Fruit fly (Drosophila melanogaster) whole organism, prepupa: ENCODE measurements around the gene CG6652.

ENCODE experiments used
- CG10631 ChIP-seq: fragments of 200-800 bp; sonication (Bioruptor generic); optimal IDR thresholded peaks from 2 replicates; lab custom pipeline; 2016; ENCODE audit warnings: missing biosample characterization, missing genetic modification characterization
- CG11294 ChIP-seq: fragments of 200-800 bp; sonication (Bioruptor generic); IDR thresholded peaks from 2 replicates; pipeline ENCODE4 v1.3.6; 2022; ENCODE audit warnings: missing biosample characterization, missing genetic modification characterization
- CG11762 ChIP-seq: fragments of 200-800 bp; sonication (Bioruptor generic); optimal IDR thresholded peaks from 3 replicates; lab custom pipeline; 2016; ENCODE audit warnings: missing biosample characterization, missing genetic modification characterization; ENCODE audit not compliant: insufficient read depth
- CG11902 ChIP-seq: fragments of 200-800 bp; sonication (Bioruptor generic); optimal IDR thresholded peaks from 3 replicates; lab custom pipeline; 2016; ENCODE audit warnings: missing biosample characterization, missing genetic modification characterization
- CG15336 ChIP-seq: fragments of 200-800 bp; sonication (Bioruptor generic); IDR thresholded peaks from 2 replicates; pipeline ENCODE4 v1.3.6; 2022; ENCODE audit warnings: missing biosample characterization, missing genetic modification characterization
- CG1621 ChIP-seq: fragments of 200-800 bp; sonication (Bioruptor generic); optimal IDR thresholded peaks from 3 replicates; lab custom pipeline; 2018; ENCODE audit warnings: missing biosample characterization, mild to moderate bottlenecking, missing genetic modification characterization
- CG16779 ChIP-seq: fragments of 200-800 bp; sonication (Bioruptor generic); optimal IDR thresholded peaks from 3 replicates; lab custom pipeline; 2017; ENCODE audit warnings: missing biosample characterization, mild to moderate bottlenecking, missing genetic modification characterization
- CG31627 ChIP-seq: fragments of 200-800 bp; sonication (Bioruptor generic); optimal IDR thresholded peaks from 3 replicates; lab custom pipeline; 2016; ENCODE audit warnings: missing biosample characterization, missing genetic modification characterization
- CG34406 ChIP-seq: fragments of 200-800 bp; sonication (Bioruptor generic); optimal IDR thresholded peaks from 3 replicates; lab custom pipeline; 2016; ENCODE audit warnings: missing biosample characterization, missing genetic modification characterization
- CG3919 ChIP-seq: fragments of 200-800 bp; sonication (Bioruptor generic); optimal IDR thresholded peaks from 3 replicates; lab custom pipeline; 2016; ENCODE audit warnings: missing biosample characterization, missing genetic modification characterization
- CG4318 ChIP-seq: fragments of 200-800 bp; sonication (Bioruptor generic); optimal IDR thresholded peaks from 3 replicates; lab custom pipeline; 2017; ENCODE audit warnings: missing biosample characterization, mild to moderate bottlenecking, missing genetic modification characterization
- CG6276 ChIP-seq: fragments of 200-800 bp; sonication (Bioruptor generic); optimal IDR thresholded peaks from 2 replicates; lab custom pipeline; 2017; ENCODE audit warnings: missing biosample characterization, mild to moderate bottlenecking, missing genetic modification characterization
- CG6854 ChIP-seq: fragments of 200-800 bp; sonication (Bioruptor generic); optimal IDR thresholded peaks from 2 replicates; lab custom pipeline; 2017; ENCODE audit warnings: missing biosample characterization, mild to moderate bottlenecking, missing genetic modification characterization
- CG8119 ChIP-seq: fragments of 200-800 bp; sonication (Bioruptor generic); IDR thresholded peaks from 3 replicates; pipeline ENCODE4 v1.3.6; 2022; ENCODE audit warnings: missing biosample characterization, missing genetic modification characterization
- CG8632 ChIP-seq: fragments of 200-800 bp; sonication (Bioruptor generic); optimal IDR thresholded peaks from 3 replicates; lab custom pipeline; 2016; ENCODE audit warnings: missing biosample characterization, missing genetic modification characterization
- CG9139 ChIP-seq: fragments of 200-800 bp; sonication (Bioruptor generic); optimal IDR thresholded peaks from 3 replicates; lab custom pipeline; 2017; ENCODE audit warnings: missing biosample characterization, mild to moderate bottlenecking, missing genetic modification characterization
- Eip93F ChIP-seq: fragments of 200-800 bp; sonication (Bioruptor generic); optimal IDR thresholded peaks from 2 replicates; lab custom pipeline; 2016; ENCODE audit warnings: missing biosample characterization, mild to moderate bottlenecking, missing genetic modification characterization
- Ets21C ChIP-seq: fragments of 200-800 bp; sonication (Bioruptor generic); optimal IDR thresholded peaks from 3 replicates; lab custom pipeline; 2016; ENCODE audit warnings: missing biosample characterization, missing genetic modification characterization
- Ets96B ChIP-seq: fragments of 200-800 bp; optimal IDR thresholded peaks from 2 replicates; lab custom pipeline; 2019; ENCODE audit warnings: missing biosample characterization, mild to moderate bottlenecking, missing genetic modification characterization, moderate library complexity
- Lpt ChIP-seq: fragments of 200-800 bp; sonication (Bioruptor generic); optimal IDR thresholded peaks from 3 replicates; lab custom pipeline; 2016; ENCODE audit warnings: missing biosample characterization, missing genetic modification characterization
- OdsH ChIP-seq: fragments of 200-800 bp; sonication (Bioruptor generic); optimal IDR thresholded peaks from 3 replicates; lab custom pipeline; 2016; ENCODE audit warnings: missing biosample characterization, missing genetic modification characterization
- Smox ChIP-seq: fragments of 200-800 bp; sonication (Bioruptor generic); optimal IDR thresholded peaks from 3 replicates; lab custom pipeline; 2016; ENCODE audit warnings: missing biosample characterization, missing genetic modification characterization
- Sox102F ChIP-seq: fragments of 200-800 bp; sonication (Bioruptor generic); optimal IDR thresholded peaks from 2 replicates; lab custom pipeline; 2016; ENCODE audit warnings: missing biosample characterization, mild to moderate bottlenecking, missing genetic modification characterization
- achi ChIP-seq: fragments of 200-800 bp; sonication (Bioruptor generic); optimal IDR thresholded peaks from 3 replicates; lab custom pipeline; 2016; ENCODE audit warnings: missing biosample characterization, missing genetic modification characterization
- acj6 ChIP-seq: fragments of 200-800 bp; sonication (Bioruptor generic); optimal IDR thresholded peaks from 3 replicates; lab custom pipeline; 2016; ENCODE audit warnings: missing biosample characterization, missing genetic modification characterization
- dac ChIP-seq: fragments of 200-800 bp; sonication (Bioruptor generic); optimal IDR thresholded peaks from 2 replicates; lab custom pipeline; 2017; ENCODE audit warnings: missing biosample characterization, mild to moderate bottlenecking, missing genetic modification characterization
- dsx ChIP-seq: fragments of 200-800 bp; optimal IDR thresholded peaks from 3 replicates; lab custom pipeline; 2019; ENCODE audit warnings: missing biosample characterization, mild to moderate bottlenecking, missing genetic modification characterization, moderate library complexity; ENCODE audit not compliant: poor library complexity, severe bottlenecking
- eg ChIP-seq: fragments of 200-800 bp; sonication (Bioruptor generic); IDR thresholded peaks from 3 replicates; pipeline ENCODE4 v1.3.6; 2022; ENCODE audit warnings: missing biosample characterization, missing genetic modification characterization
- fd59A ChIP-seq: fragments of 200-800 bp; sonication (Bioruptor generic); optimal IDR thresholded peaks from 2 replicates; lab custom pipeline; 2017; ENCODE audit warnings: missing biosample characterization, mild to moderate bottlenecking, missing genetic modification characterization, missing genetic modification reagents
- fkh ChIP-seq: fragments of 200-800 bp; sonication (Bioruptor generic); optimal IDR thresholded peaks from 3 replicates; lab custom pipeline; 2017; ENCODE audit warnings: missing biosample characterization, mild to moderate bottlenecking, missing genetic modification characterization, moderate library complexity
- lz ChIP-seq: fragments of 200-800 bp; sonication (Bioruptor generic); optimal IDR thresholded peaks from 3 replicates; lab custom pipeline; 2016; ENCODE audit warnings: missing biosample characterization, missing genetic modification characterization
- net ChIP-seq: fragments of 200-800 bp; sonication (Bioruptor generic); optimal IDR thresholded peaks from 3 replicates; lab custom pipeline; 2016; ENCODE audit warnings: missing biosample characterization, missing genetic modification characterization
- spab ChIP-seq: fragments of 200-800 bp; sonication (Bioruptor generic); optimal IDR thresholded peaks from 2 replicates; lab custom pipeline; 2017; ENCODE audit warnings: missing biosample characterization, mild to moderate bottlenecking, missing genetic modification characterization, missing genetic modification reagents
- svp ChIP-seq: fragments of 200-800 bp; sonication (Bioruptor generic); peaks from one replicate; lab custom pipeline; 2016; ENCODE audit warnings: missing biosample characterization, missing genetic modification characterization
- vri ChIP-seq: fragments of 200-800 bp; sonication (Bioruptor generic); optimal IDR thresholded peaks from 3 replicates; lab custom pipeline; 2016; ENCODE audit warnings: missing biosample characterization, mild to moderate bottlenecking, missing genetic modification characterization

Gene CG6652

dm6 chr3L:17004218-17004759, 18.4 kb downstream of the CG6652 start (continued):
- TF ChIP-seq CG11294 (GFP tag; lab: Robert Waterston, UW) (peak; percentile 73; the same call in 1 of the 2 replicates), CG11902 (GFP tag; lab: Kevin White, UChicago) (peak; percentile 85), dac (GFP tag; lab: Kevin White, UChicago) (peak; percentile 79), dsx (peak; percentile 92), lz (GFP tag; lab: Kevin White, UChicago) (peak; percentile 89), acj6 (GFP tag; lab: Kevin White, UChicago) (peak; percentile 93), Smox (GFP tag; lab: Kevin White, UChicago) (peak; percentile 85), CG6276 (GFP tag; lab: Kevin White, UChicago) (peak; percentile 81), CG4318 (peak; percentile 83), eg (GFP tag; lab: Robert Waterston, UW) (peak; percentile 82), CG3919 (GFP tag; lab: Kevin White, UChicago) (peak; percentile 92), CG8119 (GFP tag; lab: Robert Waterston, UW) (peak; percentile 92), CG10631 (GFP tag; lab: Kevin White, UChicago) (peak; percentile 91), Lpt (GFP tag; lab: Kevin White, UChicago) (peak; percentile 82), CG16779 (tag; lab: Kevin White, UChicago) (peak; percentile 83), Sox102F (GFP tag; lab: Kevin White, UChicago) (peak; percentile 79), CG34406 (GFP tag; lab: Kevin White, UChicago) (peak; percentile 88), Ets21C (peak; percentile 80), fd59A (GFP tag; lab: Kevin White, UChicago) (peak; percentile 92), achi (GFP tag; lab: Kevin White, UChicago) (peak; percentile 89), CG9139 (GFP tag; lab: Kevin White, UChicago) (peak; percentile 86), CG11762 (peak; percentile 87), CG6854 (GFP tag; lab: Kevin White, UChicago) (no peak), Eip93F (GFP tag; lab: Kevin White, UChicago) (no peak)

dm6 chr3L:17003251-17004171, 19.1 kb downstream of the CG6652 start:
- TF ChIP-seq CG6276 (GFP tag; lab: Kevin White, UChicago) (no peak), vri (GFP tag; lab: Kevin White, UChicago) (peak; percentile 47), CG1621 (no peak), net (GFP tag; lab: Kevin White, UChicago) (no peak), Lpt (GFP tag; lab: Kevin White, UChicago) (no peak), Sox102F (GFP tag; lab: Kevin White, UChicago) (no peak), CG8632 (GFP tag; lab: Kevin White, UChicago) (no peak), CG11762 (no peak), Ets96B (tag; lab: Kevin White, UChicago) (no peak), spab (no peak), CG15336 (GFP tag; lab: Robert Waterston, UW) (no peak), CG6854 (GFP tag; lab: Kevin White, UChicago) (no peak), OdsH (GFP tag; lab: Kevin White, UChicago) (no peak), eg (GFP tag; lab: Robert Waterston, UW) (no peak), CG31627 (GFP tag; lab: Kevin White, UChicago) (no peak), svp (GFP tag; lab: Kevin White, UChicago) (peak; percentile 69), fkh (GFP tag; lab: Kevin White, UChicago) (peak; percentile 96)
